Worm (Caenorhabditis elegans) whole organism, L2 larva: ENCODE results near the gene H41C03.3.

Experiments
- alr-1 ChIP-seq: fragments of 150-350 bp; optimal IDR thresholded peaks from 2 replicates; lab custom pipeline; 2014; ENCODE audit warnings: missing biosample characterization, missing genetic modification characterization
- ceh-82 ChIP-seq: fragments of 150-350 bp; optimal IDR thresholded peaks from 2 replicates; lab custom pipeline; 2014; ENCODE audit warnings: missing biosample characterization, missing genetic modification characterization
- elt-1 ChIP-seq: fragments of 150-350 bp; optimal IDR thresholded peaks from 2 replicates; lab custom pipeline; 2014; ENCODE audit warnings: missing biosample characterization, missing genetic modification characterization
- nhr-12 ChIP-seq: fragments of 150-350 bp; optimal IDR thresholded peaks from 2 replicates; lab custom pipeline; 2014; ENCODE audit warnings: missing biosample characterization, missing genetic modification characterization
- sma-3 ChIP-seq: sonication (generic microtip); optimal IDR thresholded peaks from 2 replicates; lab custom pipeline; 2016; ENCODE audit warnings: missing genetic modification reagents, missing genetic modification characterization, missing compliant biosample characterization
- snpc-4 ChIP-seq: fragments of 150-350 bp; optimal IDR thresholded peaks from 2 replicates; lab custom pipeline; 2014; ENCODE audit warnings: missing biosample characterization, missing genetic modification characterization
- unc-39 ChIP-seq: fragments of 150-350 bp; optimal IDR thresholded peaks from 2 replicates; lab custom pipeline; 2014; ENCODE audit warnings: missing biosample characterization, missing genetic modification characterization
- unc-62 ChIP-seq: fragments of 150-350 bp; optimal IDR thresholded peaks from 2 replicates; lab custom pipeline; 2014; ENCODE audit warnings: missing biosample characterization, missing genetic modification reagents, missing genetic modification characterization
- zag-1 ChIP-seq: fragments of 150-350 bp; optimal IDR thresholded peaks from 2 replicates; lab custom pipeline; 2014; ENCODE audit warnings: missing biosample characterization, missing genetic modification characterization

DNA sequence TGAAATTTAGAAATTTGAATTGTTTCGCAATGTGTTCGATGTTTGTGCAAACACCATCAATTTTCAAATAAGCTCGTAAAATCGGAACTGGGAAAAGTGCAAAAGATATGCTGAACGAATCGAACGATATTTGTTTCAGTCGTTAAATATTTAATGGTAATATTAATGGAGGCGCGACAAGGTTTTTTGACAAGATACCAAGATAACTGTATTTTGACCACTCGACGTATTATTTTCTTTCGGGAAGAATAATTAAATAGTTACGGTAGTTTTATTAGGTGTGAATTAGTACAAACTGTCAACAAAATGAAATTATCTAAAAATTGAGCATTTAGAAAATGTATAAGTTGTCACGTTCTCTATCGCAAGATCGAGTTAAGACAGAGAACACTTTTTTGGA, 41.3 kb upstream of the H41C03.3 start:
- TF ChIP-seq nhr-12 (tag; lab: Kevin White, UChicago) (no peak), snpc-4 (no peak), elt-1 (tag; lab: Kevin White, UChicago) (no peak), unc-39 (tag; lab: Kevin White, UChicago) (no peak), alr-1 (tag; lab: Kevin White, UChicago) (no peak), ceh-82 (tag; lab: Kevin White, UChicago) (no peak), zag-1 (tag; lab: Kevin White, UChicago) (no peak), unc-62 (no peak), sma-3 (GFP tag; lab: Kevin White, UChicago) (no peak)
